Fruit fly (Drosophila melanogaster) Kc167 (cell line): ENCODE measurements around the gene RhoGAP18B.

Experiments
- h ChIP-seq: fragments of >200 bp; optimal IDR thresholded peaks from 3 replicates; lab custom pipeline; 2018; ENCODE audit warnings: missing external identifiers
- insv ChIP-seq: fragments of >200 bp; optimal IDR thresholded peaks from 3 replicates; lab custom pipeline; 2018; ENCODE audit warnings: missing external identifiers
- psq ChIP-seq: fragments of >200 bp; optimal IDR thresholded peaks from 2 replicates; lab custom pipeline; 2017; ENCODE audit warnings: missing external identifiers
- ttk ChIP-seq: sonication (Bioruptor generic); optimal IDR thresholded peaks from 2 replicates; lab custom pipeline; 2017; ENCODE audit warnings: missing external identifiers

DNA sequence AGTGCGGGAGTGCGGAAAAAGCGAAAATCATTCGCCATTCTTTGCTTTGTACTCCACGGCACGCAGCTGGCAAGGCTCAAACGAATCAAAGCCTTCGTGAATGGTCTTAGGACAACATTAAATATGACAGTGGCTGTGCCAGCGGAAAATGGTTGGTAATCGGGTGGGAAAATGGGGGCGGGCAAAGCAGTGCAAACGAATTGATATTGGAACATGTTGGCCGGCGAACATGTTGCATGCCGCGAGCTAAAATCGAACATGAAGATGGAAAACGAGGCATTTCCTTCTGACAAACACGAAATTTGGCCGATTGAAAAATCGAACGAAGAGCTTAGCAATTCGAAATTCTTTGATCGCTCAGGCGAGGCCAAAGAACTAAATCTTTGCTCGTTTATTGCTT, 70.7 kb downstream of the RhoGAP18B start:
- TF ChIP-seq ttk (lab: Kevin White, UChicago) (no peak), psq (lab: Kevin White, UChicago) (no peak), insv (lab: Kevin White, UChicago) (no peak), h (lab: Kevin White, UChicago) (no peak)
